Fruit fly (Drosophila melanogaster) whole organism, embryonic: ENCODE measurements around the gene CG32625.

Experiments
- Antp ChIP-seq: fragments of 200-800 bp; sonication (Bioruptor generic); optimal IDR thresholded peaks from 3 replicates; lab custom pipeline; 2016; ENCODE audit warnings: missing biosample characterization, missing genetic modification characterization
- Atf6 ChIP-seq: fragments of 200-800 bp; sonication (Bioruptor generic); IDR thresholded peaks from 2 replicates; pipeline ENCODE4 v1.3.6; 2022; ENCODE audit warnings: missing biosample characterization, missing genetic modification characterization
- BEAF-32 ChIP-seq: fragments of 200-800 bp; sonication (Bioruptor generic); optimal IDR thresholded peaks from 3 replicates; lab custom pipeline; 2017; ENCODE audit warnings: missing biosample characterization, missing genetic modification characterization, mild to moderate bottlenecking, moderate library complexity, missing genetic modification reagents
- CG10959 ChIP-seq: fragments of 200-800 bp; sonication (Bioruptor generic); IDR thresholded peaks from 2 replicates; pipeline ENCODE4 v1.3.6; 2022; ENCODE audit warnings: missing biosample characterization, missing genetic modification characterization
- CG11085 ChIP-seq: fragments of 200-800 bp; sonication (Bioruptor generic); IDR thresholded peaks from 2 replicates; pipeline ENCODE4 v1.3.6; 2022; ENCODE audit warnings: missing biosample characterization, missing genetic modification characterization
- CG11560 ChIP-seq: fragments of 200-800 bp; sonication (Bioruptor generic); IDR thresholded peaks from 3 replicates; pipeline ENCODE4 v1.3.6; 2022; ENCODE audit warnings: missing biosample characterization, missing genetic modification characterization
- CG11695 ChIP-seq: fragments of 200-800 bp; sonication (Bioruptor generic); IDR thresholded peaks from 3 replicates; pipeline ENCODE4 v1.3.6; 2022; ENCODE audit warnings: missing biosample characterization, missing genetic modification characterization
- CG12236 ChIP-seq: fragments of 200-800 bp; sonication (Bioruptor generic); optimal IDR thresholded peaks from 2 replicates; lab custom pipeline; 2016; ENCODE audit warnings: missing biosample characterization, missing genetic modification characterization
- CG13624 ChIP-seq: fragments of 200-800 bp; sonication (Bioruptor generic); optimal IDR thresholded peaks from 2 replicates; lab custom pipeline; 2016; ENCODE audit warnings: missing biosample characterization, missing genetic modification characterization
- CG14667 ChIP-seq: fragments of 200-800 bp; sonication (Bioruptor generic); IDR thresholded peaks from 2 replicates; pipeline ENCODE4 v1.3.6; 2022; ENCODE audit warnings: missing biosample characterization, missing genetic modification characterization
- CG15514 ChIP-seq: fragments of 200-800 bp; sonication (Bioruptor generic); optimal IDR thresholded peaks from 3 replicates; lab custom pipeline; 2017; ENCODE audit warnings: missing biosample characterization, missing genetic modification characterization, mild to moderate bottlenecking, moderate library complexity, missing genetic modification reagents
- CG16779 ChIP-seq: fragments of 200-800 bp; sonication (Bioruptor generic); IDR thresholded peaks from 2 replicates; pipeline ENCODE4 v1.3.6; 2022; ENCODE audit warnings: missing biosample characterization, missing genetic modification characterization
- CG2129 ChIP-seq: fragments of 200-800 bp; sonication (Bioruptor generic); IDR thresholded peaks from 2 replicates; pipeline ENCODE4 v1.3.6; 2022; ENCODE audit warnings: missing biosample characterization, missing genetic modification characterization; ENCODE audit not compliant: partially characterized antibody
- CG31388 ChIP-seq: fragments of 200-800 bp; sonication (Bioruptor generic); optimal IDR thresholded peaks from 2 replicates; lab custom pipeline; 2016; ENCODE audit warnings: missing biosample characterization, missing genetic modification characterization
- CG4360 ChIP-seq: fragments of 200-800 bp; sonication (Bioruptor generic); IDR thresholded peaks from 2 replicates; pipeline ENCODE4 v1.3.6; 2022; ENCODE audit warnings: missing biosample characterization, missing genetic modification characterization
- CG4820 ChIP-seq: fragments of 200-800 bp; sonication (Bioruptor generic); optimal IDR thresholded peaks from 3 replicates; lab custom pipeline; 2016; ENCODE audit warnings: missing biosample characterization, missing genetic modification characterization
- CG4854 ChIP-seq: fragments of 200-800 bp; sonication (Bioruptor generic); optimal IDR thresholded peaks from 2 replicates; lab custom pipeline; 2016; ENCODE audit warnings: missing biosample characterization, missing genetic modification characterization, inconsistent platforms
- CG6791 ChIP-seq: fragments of 200-800 bp; sonication (Bioruptor generic); IDR thresholded peaks from 3 replicates; pipeline ENCODE4 v1.3.6; 2022; ENCODE audit warnings: missing biosample characterization, missing genetic modification characterization; ENCODE audit not compliant: partially characterized antibody
- CG7786 ChIP-seq: fragments of 200-800 bp; sonication (Bioruptor generic); optimal IDR thresholded peaks from 2 replicates; lab custom pipeline; 2016; ENCODE audit warnings: missing biosample characterization, missing genetic modification characterization
- CG8089 ChIP-seq: fragments of 200-800 bp; sonication (Bioruptor generic); optimal IDR thresholded peaks from 3 replicates; lab custom pipeline; 2016; ENCODE audit warnings: missing biosample characterization, missing genetic modification characterization
- CG9797 ChIP-seq: fragments of 200-800 bp; sonication (Bioruptor generic); optimal IDR thresholded peaks from 3 replicates; lab custom pipeline; 2018; ENCODE audit warnings: missing biosample characterization, mild to moderate bottlenecking, missing genetic modification characterization
- CG9932 ChIP-seq: fragments of 200-800 bp; sonication (Bioruptor generic); IDR thresholded peaks from 2 replicates; pipeline ENCODE4 v1.3.6; 2022; ENCODE audit warnings: missing biosample characterization, missing genetic modification characterization
- CTCF ChIP-seq: fragments of 200-800 bp; sonication (Bioruptor generic); optimal IDR thresholded peaks from 2 replicates; lab custom pipeline; 2017; ENCODE audit warnings: missing biosample characterization, mild to moderate bottlenecking, missing genetic modification characterization, moderate library complexity
- Camta ChIP-seq: fragments of 200-800 bp; sonication (Bioruptor generic); optimal IDR thresholded peaks from 2 replicates; lab custom pipeline; 2016; ENCODE audit warnings: missing biosample characterization, missing genetic modification characterization
- Dip3 ChIP-seq: fragments of 200-800 bp; sonication (Bioruptor generic); optimal IDR thresholded peaks from 3 replicates; lab custom pipeline; 2016; ENCODE audit warnings: missing biosample characterization, missing genetic modification characterization
- Dp ChIP-seq: fragments of 200-800 bp; sonication (Bioruptor generic); optimal IDR thresholded peaks from 2 replicates; lab custom pipeline; 2018; ENCODE audit warnings: missing biosample characterization, mild to moderate bottlenecking, missing genetic modification characterization, moderate library complexity
- Drgx ChIP-seq: fragments of 200-800 bp; sonication (Bioruptor generic); IDR thresholded peaks from 2 replicates; pipeline ENCODE4 v1.3.6; 2022; ENCODE audit warnings: missing biosample characterization, missing genetic modification characterization
- Gug ChIP-seq: fragments of 200-800 bp; sonication (Bioruptor generic); IDR thresholded peaks from 4 replicates; pipeline ENCODE4 v1.3.6; 2022; ENCODE audit warnings: missing biosample characterization, missing genetic modification characterization
- Hand ChIP-seq: fragments of 200-800 bp; sonication (Bioruptor generic); optimal IDR thresholded peaks from 2 replicates; lab custom pipeline; 2017; ENCODE audit warnings: mild to moderate bottlenecking, missing biosample characterization, missing genetic modification reagents, missing genetic modification characterization
- Meics ChIP-seq: fragments of 200-800 bp; sonication (Bioruptor generic); optimal IDR thresholded peaks from 2 replicates; lab custom pipeline; 2017; ENCODE audit warnings: missing biosample characterization, mild to moderate bottlenecking, missing genetic modification characterization
- PHDP ChIP-seq: fragments of 200-800 bp; sonication (Bioruptor generic); optimal IDR thresholded peaks from 3 replicates; lab custom pipeline; 2018; ENCODE audit warnings: missing biosample characterization, mild to moderate bottlenecking, missing genetic modification characterization, moderate library complexity
- Sox100B ChIP-seq: fragments of 200-800 bp; sonication (Bioruptor generic); optimal IDR thresholded peaks from 3 replicates; lab custom pipeline; 2018; ENCODE audit warnings: missing biosample characterization, mild to moderate bottlenecking, missing genetic modification characterization
- btn ChIP-seq: fragments of 200-800 bp; sonication (Bioruptor generic); optimal IDR thresholded peaks from 2 replicates; lab custom pipeline; 2016; ENCODE audit warnings: missing biosample characterization, missing genetic modification characterization
- chinmo ChIP-seq: fragments of 200-800 bp; sonication (Bioruptor generic); IDR thresholded peaks from 4 replicates; pipeline ENCODE4 v1.3.6; 2022; ENCODE audit warnings: missing biosample characterization, missing genetic modification characterization; ENCODE audit not compliant: partially characterized antibody
- dati ChIP-seq: fragments of 200-800 bp; sonication (Bioruptor generic); IDR thresholded peaks from 2 replicates; pipeline ENCODE4 v1.3.6; 2022; ENCODE audit warnings: missing biosample characterization, missing genetic modification characterization
- dpn ChIP-seq, 2 experiments: fragments of 200-800 bp; sonication (Bioruptor generic); optimal IDR thresholded peaks; 3 replicates each; lab custom pipeline; 2016; ENCODE audit warnings: missing biosample characterization in 2 of 2, missing genetic modification characterization in 2 of 2
- eyg ChIP-seq: fragments of 200-800 bp; sonication (Bioruptor generic); optimal IDR thresholded peaks from 3 replicates; lab custom pipeline; 2016; ENCODE audit warnings: missing biosample characterization, missing genetic modification characterization
- mam ChIP-seq: fragments of 200-800 bp; sonication (Bioruptor generic); optimal IDR thresholded peaks from 3 replicates; lab custom pipeline; 2016; ENCODE audit warnings: missing biosample characterization, missing genetic modification characterization
- nom ChIP-seq: fragments of 200-800 bp; sonication (Bioruptor generic); optimal IDR thresholded peaks from 2 replicates; lab custom pipeline; 2017; ENCODE audit warnings: missing biosample characterization, missing genetic modification characterization, mild to moderate bottlenecking, moderate library complexity, missing genetic modification reagents
- peb ChIP-seq: fragments of 200-800 bp; sonication (Bioruptor generic); IDR thresholded peaks from 2 replicates; pipeline ENCODE4 v1.3.6; 2022; ENCODE audit warnings: missing biosample characterization, missing genetic modification characterization
- psq ChIP-seq: fragments of 200-800 bp; sonication (Bioruptor generic); optimal IDR thresholded peaks from 2 replicates; lab custom pipeline; 2017; ENCODE audit warnings: missing biosample characterization, missing genetic modification characterization
- ranshi ChIP-seq: fragments of 200-800 bp; sonication (Bioruptor generic); IDR thresholded peaks from 2 replicates; pipeline ENCODE4 v1.3.6; 2022; ENCODE audit warnings: missing biosample characterization, missing genetic modification characterization
- rib ChIP-seq: fragments of 200-800 bp; sonication (Bioruptor generic); IDR thresholded peaks from 2 replicates; pipeline ENCODE4 v1.3.6; 2022; ENCODE audit warnings: missing biosample characterization, missing genetic modification characterization
- sc ChIP-seq, 3 experiments: fragments of >200 bp in 2 of 3; fragments of 200-800 bp in 1 of 3; sonication (Bioruptor generic) in 1 of 3; optimal IDR thresholded peaks; 2 replicates in 2 of 3; 3 replicates in 1 of 3; lab custom pipeline; 2017; ENCODE audit warnings: mild to moderate bottlenecking in 1 of 3, missing biosample characterization in 1 of 3, missing genetic modification characterization in 1 of 3, missing genetic modification reagents in 1 of 3
- sim ChIP-seq: fragments of 200-800 bp; sonication (Bioruptor generic); IDR thresholded peaks from 2 replicates; pipeline ENCODE4 v1.3.6; 2022; ENCODE audit warnings: missing biosample characterization, missing genetic modification characterization
- sima ChIP-seq: fragments of 200-800 bp; sonication (Bioruptor generic); optimal IDR thresholded peaks from 2 replicates; lab custom pipeline; 2016; ENCODE audit warnings: missing biosample characterization, missing genetic modification characterization
- sisA ChIP-seq: fragments of 200-800 bp; sonication (Bioruptor generic); IDR thresholded peaks from 2 replicates; pipeline ENCODE4 v1.3.6; 2022; ENCODE audit warnings: missing biosample characterization, missing genetic modification characterization
- slou ChIP-seq: fragments of 200-800 bp; sonication (Bioruptor generic); optimal IDR thresholded peaks from 3 replicates; lab custom pipeline; 2016; ENCODE audit warnings: missing biosample characterization, missing genetic modification characterization
- stc ChIP-seq: fragments of 200-800 bp; sonication (Bioruptor generic); IDR thresholded peaks from 2 replicates; pipeline ENCODE4 v1.3.6; 2022; ENCODE audit warnings: missing biosample characterization, missing genetic modification characterization
- trh ChIP-seq: fragments of 200-800 bp; sonication (Bioruptor generic); optimal IDR thresholded peaks from 2 replicates; lab custom pipeline; 2016; ENCODE audit warnings: missing biosample characterization, missing genetic modification characterization
- usp ChIP-seq: fragments of >200 bp; optimal IDR thresholded peaks from 2 replicates; lab custom pipeline; 2017; ENCODE audit warnings: missing biosample characterization, missing genetic modification characterization

CG32625 gene

dm6 chrX:13762372-13762883, 5.8 kb upstream of the CG32625 start, which contains the start of gene rdgB (continued):
- no peak for TF ChIP-seq sima (GFP tag; lab: Kevin White, UChicago)
- 0 out of 2 replicates have a peak, but pooled peaks have one; percentile 2 for TF ChIP-seq dati (GFP tag; lab: Robert Waterston, UW)
- TF ChIP-seq sim (GFP tag; lab: Robert Waterston, UW): no peak
- no peak for TF ChIP-seq sc (optimal IDR thresholded peaks at IDR 0.05; lab: Kevin White, UChicago)
- TF ChIP-seq sc (GFP tag; optimal IDR thresholded peaks at IDR 0.05; lab: Kevin White, UChicago): peak; percentile 60
- TF ChIP-seq dpn (GFP tag; optimal IDR thresholded peaks at IDR 0.05; lab: Kevin White, UChicago): peak; percentile 32 to 75
- peak; percentile 79; the same call in 3 of the 4 replicates for TF ChIP-seq chinmo (GFP tag; lab: Robert Waterston, UW)
- no peak for TF ChIP-seq CG16779 (GFP tag; lab: Robert Waterston, UW)
- peak; percentile 92 for TF ChIP-seq Sox100B (GFP tag; lab: Kevin White, UChicago)
- peak; percentile 42 for TF ChIP-seq Dip3 (GFP tag; lab: Kevin White, UChicago)
- peak; percentile 60; the same call in 1 of the 4 replicates for TF ChIP-seq Gug
- no peak for TF ChIP-seq CG7786 (GFP tag; lab: Kevin White, UChicago)
- peak; percentile 68 for TF ChIP-seq CG9932
- no peak for TF ChIP-seq CG31388 (GFP tag; lab: Kevin White, UChicago)
- TF ChIP-seq nom (GFP tag; lab: Kevin White, UChicago): peak; percentile 67
- TF ChIP-seq CG11695: peak; percentile 30; the same call in 1 of the 3 replicates
- TF ChIP-seq ranshi (GFP tag; lab: Robert Waterston, UW): peak; percentile 65; the same call in 1 of the 2 replicates
- TF ChIP-seq CG11560: no peak
- TF ChIP-seq Dp (GFP tag; lab: Kevin White, UChicago): no peak
- peak; percentile 70 for TF ChIP-seq CG11085
- no peak for TF ChIP-seq BEAF-32 (GFP tag; lab: Kevin White, UChicago)
- TF ChIP-seq CG2129 (GFP tag; lab: Robert Waterston, UW): no peak
- TF ChIP-seq eyg (GFP tag; lab: Kevin White, UChicago): no peak
- TF ChIP-seq btn (GFP tag; lab: Kevin White, UChicago): no peak
- TF ChIP-seq Drgx (GFP tag; lab: Robert Waterston, UW): peak; percentile 71
- TF ChIP-seq mam (GFP tag; lab: Kevin White, UChicago): peak; percentile 40
- peak; percentile 7 for TF ChIP-seq Antp (GFP tag; lab: Kevin White, UChicago)
- peak; percentile 30; the same call in 1 of the 2 replicates for TF ChIP-seq stc (GFP tag; lab: Robert Waterston, UW)
- no peak for TF ChIP-seq CG6791
- peak; percentile 87 for TF ChIP-seq Meics (GFP tag; lab: Kevin White, UChicago)
- no peak for TF ChIP-seq CG8089 (GFP tag; lab: Kevin White, UChicago)
- no peak for TF ChIP-seq CG9797 (GFP tag; lab: Kevin White, UChicago)
- TF ChIP-seq psq (GFP tag; lab: Kevin White, UChicago): peak; percentile 86
- peak; percentile 40 for TF ChIP-seq CG4854
- TF ChIP-seq CG15514 (GFP tag; lab: Kevin White, UChicago): peak; percentile 98
- peak; percentile 66 for TF ChIP-seq rib (GFP tag; lab: Robert Waterston, UW)
- TF ChIP-seq CG14667: no peak
- no peak for TF ChIP-seq CG4360 (GFP tag; lab: Robert Waterston, UW)
- TF ChIP-seq sisA (GFP tag; lab: Robert Waterston, UW): peak; percentile 72; the same call in 1 of the 2 replicates
- TF ChIP-seq usp: no peak
- TF ChIP-seq CTCF (GFP tag; lab: Kevin White, UChicago): no peak
- no peak for TF ChIP-seq Camta (GFP tag; lab: Kevin White, UChicago)
- TF ChIP-seq trh (GFP tag; lab: Kevin White, UChicago): peak; percentile 39
- peak; percentile 25 for TF ChIP-seq Hand (GFP tag; lab: Kevin White, UChicago)
- TF ChIP-seq CG12236 (GFP tag; lab: Kevin White, UChicago): no peak
- TF ChIP-seq peb (GFP tag; lab: Robert Waterston, UW): 0 out of 2 replicates have a peak, but pooled peaks have one; percentile 34
- peak; percentile 59 for TF ChIP-seq slou (GFP tag; lab: Kevin White, UChicago)
- no peak for TF ChIP-seq CG10959 (GFP tag; lab: Robert Waterston, UW)
- peak; percentile 21 for TF ChIP-seq CG13624 (GFP tag; lab: Kevin White, UChicago)
- TF ChIP-seq PHDP: peak; percentile 78
- peak; percentile 70; the same call in 1 of the 2 replicates for TF ChIP-seq Atf6 (GFP tag; lab: Robert Waterston, UW)
- TF ChIP-seq CG4820: peak; percentile 77
